Worm (Caenorhabditis elegans) whole organism, L4 larva: ENCODE results near the gene sur-5.
A peak's percentile ranks its signal among the peaks of the same experiment; 100 is the strongest.

Experiments used
- F10B5.3 ChIP-seq: sonication (generic microtip); optimal IDR thresholded peaks from 2 replicates; lab custom pipeline; 2016; ENCODE audit warnings: mild to moderate bottlenecking, missing genetic modification characterization, missing compliant biosample characterization
- F37D6.2 ChIP-seq: sonication (generic microtip); optimal IDR thresholded peaks from 2 replicates; lab custom pipeline; 2016; ENCODE audit warnings: mild to moderate bottlenecking, missing genetic modification characterization, missing compliant biosample characterization
- F49E8.2 ChIP-seq: sonication (generic microtip); optimal IDR thresholded peaks from 2 replicates; lab custom pipeline; 2016; ENCODE audit warnings: missing compliant biosample characterization, mild to moderate bottlenecking, missing genetic modification characterization, borderline replicate concordance
- T20F7.1 ChIP-seq: fragments of 200-800 bp; sonication (Bioruptor generic); optimal IDR thresholded peaks from 2 replicates; lab custom pipeline; 2018; ENCODE audit warnings: mild to moderate bottlenecking, missing genetic modification characterization, missing compliant biosample characterization
- aha-1 ChIP-seq: fragments of 150-350 bp; peaks from one replicate; lab custom pipeline; 2014; ENCODE audit warnings: missing biosample characterization, missing genetic modification characterization
- ama-1 ChIP-seq: fragments of 150-350 bp; optimal IDR thresholded peaks from 2 replicates; lab custom pipeline; 2014; ENCODE audit warnings: inconsistent platforms, mixed read lengths
- arid-1 ChIP-seq: fragments of 200-800 bp; sonication (Bioruptor generic); conservative IDR thresholded peaks from 2 replicates; pipeline ENCODE4 v1.3.6; 2022; ENCODE audit warnings: missing genetic modification reagents, missing genetic modification characterization, missing compliant biosample characterization
- ceh-28 ChIP-seq: fragments of 150-350 bp; optimal IDR thresholded peaks from 2 replicates; lab custom pipeline; 2014; ENCODE audit warnings: missing biosample characterization, missing genetic modification reagents, missing genetic modification characterization
- ceh-32 ChIP-seq: sonication (generic microtip); optimal IDR thresholded peaks from 2 replicates; lab custom pipeline; 2016; ENCODE audit warnings: mild to moderate bottlenecking, missing genetic modification characterization, missing compliant biosample characterization; ENCODE audit not compliant: poor library complexity
- ctbp-1 ChIP-seq: fragments of 200-800 bp; sonication (Bioruptor generic); IDR thresholded peaks from 2 replicates; pipeline ENCODE4 v1.3.6; 2022; ENCODE audit warnings: missing genetic modification reagents, missing genetic modification characterization, missing compliant biosample characterization
- daf-19 ChIP-seq: fragments of 200-800 bp; sonication (Bioruptor generic); conservative IDR thresholded peaks from 2 replicates; pipeline ENCODE4 v1.3.6; 2022; ENCODE audit warnings: missing genetic modification characterization, missing compliant biosample characterization
- dmd-8 ChIP-seq: fragments of 200-800 bp; sonication (Bioruptor generic); IDR thresholded peaks from 2 replicates; pipeline ENCODE4 v1.3.6; 2022; ENCODE audit warnings: missing genetic modification characterization, missing compliant biosample characterization
- fkh-10 ChIP-seq: fragments of 150-350 bp; optimal IDR thresholded peaks from 2 replicates; lab custom pipeline; 2014; ENCODE audit warnings: missing biosample characterization, missing genetic modification reagents, missing genetic modification characterization
- hif-1 ChIP-seq, 2 experiments: sonication (generic microtip); optimal IDR thresholded peaks; 2 replicates each; lab custom pipeline; 2016 to 2017; ENCODE audit warnings: missing compliant biosample characterization in 2 of 2, missing genetic modification characterization in 2 of 2, missing genetic modification reagents in 2 of 2, missing genotype in 2 of 2, mild to moderate bottlenecking in 1 of 2
- hlh-11 ChIP-seq: fragments of 200-800 bp; sonication (Bioruptor generic); optimal IDR thresholded peaks from 2 replicates; lab custom pipeline; 2018; ENCODE audit warnings: mild to moderate bottlenecking, missing genetic modification characterization, missing compliant biosample characterization
- hlh-30 ChIP-seq: sonication (generic microtip); optimal IDR thresholded peaks from 2 replicates; lab custom pipeline; 2017; ENCODE audit warnings: antibody characterized with exemption, mild to moderate bottlenecking, missing genetic modification characterization, missing compliant biosample characterization; ENCODE audit not compliant: insufficient read depth
- hmg-1.1 ChIP-seq: fragments of 200-800 bp; sonication (Bioruptor generic); IDR thresholded peaks from 2 replicates; pipeline ENCODE4 v1.3.6; 2022; ENCODE audit warnings: missing genetic modification reagents, missing genetic modification characterization, missing compliant biosample characterization
- jun-1 ChIP-seq: fragments of 150-350 bp; optimal IDR thresholded peaks from 2 replicates; lab custom pipeline; 2014; ENCODE audit warnings: missing biosample characterization, missing genetic modification reagents, missing genetic modification characterization
- lin-38 ChIP-seq: fragments of 200-800 bp; sonication (Bioruptor generic); IDR thresholded peaks from 2 replicates; pipeline ENCODE4 v1.3.6; 2022; ENCODE audit warnings: missing genetic modification reagents, missing genetic modification characterization, missing compliant biosample characterization
- lsy-2 ChIP-seq, 2 experiments: fragments of 150-350 bp in 1 of 2; sonication (generic microtip) in 1 of 2; optimal IDR thresholded peaks; 2 replicates each; lab custom pipeline; 2014 to 2017; ENCODE audit warnings: missing biosample characterization in 2 of 2, missing genetic modification characterization in 2 of 2
- mdl-1 ChIP-seq, 2 experiments: fragments of 150-350 bp in 1 of 2; sonication (generic microtip) in 1 of 2; optimal IDR thresholded peaks; 2 replicates each; lab custom pipeline; 2014 to 2017; ENCODE audit warnings: missing biosample characterization in 2 of 2, missing genetic modification characterization in 2 of 2
- mdt-29 ChIP-seq: fragments of 200-800 bp; sonication (Bioruptor generic); IDR thresholded peaks from 2 replicates; pipeline ENCODE4 v1.3.6; 2022; ENCODE audit warnings: missing genetic modification reagents, missing genetic modification characterization, missing compliant biosample characterization
- mep-1 ChIP-seq: fragments of 150-350 bp; sonication (generic microtip); optimal IDR thresholded peaks from 3 replicates; lab custom pipeline; 2014; ENCODE audit warnings: missing biosample characterization, missing genetic modification characterization
- mes-2 ChIP-seq: sonication (generic microtip); optimal IDR thresholded peaks from 2 replicates; lab custom pipeline; 2016; ENCODE audit warnings: missing genotype, mild to moderate bottlenecking, missing genetic modification characterization, missing compliant biosample characterization; ENCODE audit not compliant: poor library complexity, severe bottlenecking
- nhr-25 ChIP-seq: sonication (generic microtip); optimal IDR thresholded peaks from 2 replicates; lab custom pipeline; 2017; ENCODE audit warnings: missing genetic modification characterization, mild to moderate bottlenecking, missing compliant biosample characterization, antibody characterized with exemption, moderate library complexity, borderline replicate concordance; ENCODE audit not compliant: insufficient read depth
- nhr-41 ChIP-seq: fragments of 200-800 bp; sonication (Bioruptor generic); IDR thresholded peaks from 2 replicates; pipeline ENCODE4 v1.3.6; 2022; ENCODE audit warnings: missing genetic modification reagents, missing genetic modification characterization, missing compliant biosample characterization
- rbr-2 ChIP-seq: sonication (generic microtip); optimal IDR thresholded peaks from 2 replicates; lab custom pipeline; 2016; ENCODE audit warnings: missing genotype, missing genetic modification characterization, missing compliant biosample characterization
- set-16 ChIP-seq: fragments of 200-800 bp; sonication (Bioruptor generic); IDR thresholded peaks from 2 replicates; pipeline ENCODE4 v1.3.6; 2022; ENCODE audit warnings: missing genetic modification reagents, missing genetic modification characterization, missing compliant biosample characterization
- snpc-4 ChIP-seq: fragments of 150-350 bp; optimal IDR thresholded peaks from 2 replicates; lab custom pipeline; 2014; ENCODE audit warnings: missing biosample characterization, missing genetic modification characterization
- spr-3 ChIP-seq: fragments of 200-800 bp; sonication (Bioruptor generic); optimal IDR thresholded peaks from 2 replicates; lab custom pipeline; 2018; ENCODE audit warnings: mild to moderate bottlenecking, missing genetic modification characterization, missing compliant biosample characterization
- unc-62 ChIP-seq, 3 experiments: fragments of 150-350 bp in 1 of 3; sonication (generic microtip); optimal IDR thresholded peaks in 2 of 3; peaks in 1 of 3; 1 replicate in 1 of 3; 2 replicates in 2 of 3; lab custom pipeline; 2014 to 2017; ENCODE audit warnings: missing biosample characterization in 3 of 3, missing genetic modification characterization in 3 of 3, missing genetic modification reagents in 3 of 3, missing genotype in 1 of 3
- vab-7 ChIP-seq: fragments of 200-800 bp; sonication (Bioruptor generic); IDR thresholded peaks from 2 replicates; pipeline ENCODE4 v1.3.6; 2022; ENCODE audit warnings: missing genetic modification reagents, missing genetic modification characterization, missing compliant biosample characterization

Gene sur-5

DNA sequence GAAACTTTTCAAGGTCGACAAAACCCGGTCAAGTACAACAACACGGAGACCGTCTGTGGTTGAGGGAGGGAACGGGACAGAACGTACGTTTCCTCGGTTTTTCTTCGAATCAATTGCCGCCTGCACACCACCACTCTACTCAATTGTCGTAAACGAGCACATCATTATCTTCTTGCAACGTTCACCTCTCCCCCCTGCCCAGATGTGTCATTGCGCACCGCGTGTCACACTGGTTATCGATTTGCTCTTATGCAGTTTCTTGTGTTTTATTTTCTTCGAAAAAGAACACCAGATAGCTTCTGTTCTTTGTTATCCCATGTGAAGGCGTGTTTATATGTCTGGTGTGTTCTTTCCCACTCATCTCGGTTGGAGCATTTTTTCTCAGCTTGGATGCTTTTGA is 15.8 kb downstream of the sur-5 start:
- no peak for TF ChIP-seq ceh-32
- TF ChIP-seq daf-19, result 0 out of 2 replicates have a peak, but pooled peaks have one; percentile 8
- TF ChIP-seq, all 104 proteins: peak for 1

DNA sequence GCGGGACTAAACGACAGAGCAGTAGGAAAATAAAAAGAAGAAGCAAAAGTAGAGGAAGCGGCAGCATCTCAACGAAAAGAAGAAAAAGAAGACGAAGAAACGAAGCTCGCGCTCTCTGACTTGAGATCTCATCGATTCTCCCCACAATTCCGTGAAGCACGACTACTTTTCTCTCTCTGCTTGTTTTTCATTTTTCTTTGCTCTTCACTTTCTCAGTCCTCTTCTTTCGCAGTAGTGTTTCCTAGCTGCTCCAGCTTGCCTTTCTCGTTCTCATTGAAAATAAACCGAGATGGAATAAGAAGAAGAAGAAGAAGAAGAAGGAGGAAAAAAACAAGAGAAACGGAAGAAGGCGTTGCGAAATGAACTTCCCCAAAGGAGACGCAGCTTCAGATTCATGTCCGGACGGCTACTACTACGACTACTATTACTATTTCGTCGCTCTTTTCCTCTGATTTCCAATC is 20.6 kb downstream of the sur-5 start:
- TF ChIP-seq nhr-41 (no peak), F49E8.2 (tag; lab: Kevin White, UChicago) (no peak), mdl-1 (tag; optimal IDR thresholded peaks at IDR 0.05; lab: Kevin White, UChicago) (peak in 1 of 2 experiments; percentile 45), mdt-29 (no peak), set-16 (peak; percentile 38; the same call in 1 of the 2 replicates), fkh-10 (GFP tag; lab: Kevin White, UChicago) (peak; percentile 96), vab-7 (no peak), lin-38 (GFP tag; lab: Robert Waterston, UW) (no peak), dmd-8 (GFP tag; lab: Robert Waterston, UW) (no peak), aha-1 (tag; lab: Kevin White, UChicago) (peak; percentile 96), mes-2 (tag; lab: Kevin White, UChicago) (no peak), nhr-25 (no peak), ceh-28 (peak; percentile 10), spr-3 (GFP tag; lab: Kevin White, UChicago) (no peak), rbr-2 (tag; lab: Kevin White, UChicago) (peak; percentile 74), jun-1 (tag; lab: Kevin White, UChicago) (no peak), F37D6.2 (tag; lab: Kevin White, UChicago) (peak; percentile 79), hlh-30 (tag; lab: Kevin White, UChicago) (peak; percentile 11), snpc-4 (tag; lab: Kevin White, UChicago) (no peak), arid-1 (GFP tag; lab: Robert Waterston, UW) (no peak), lsy-2 (tag; optimal IDR thresholded peaks at IDR 0.05; lab: Kevin White, UChicago) (peak; percentile 20 to 45), hlh-11 (tag; lab: Kevin White, UChicago) (peak; percentile 24), hmg-1.1 (GFP tag; lab: Robert Waterston, UW) (peak; percentile 55; the same call in 1 of the 2 replicates), ctbp-1 (GFP tag; lab: Robert Waterston, UW) (peak; percentile 76), mep-1 (peak; percentile 64), unc-62 (GFP tag; optimal IDR thresholded peaks at IDR 0.05 in 1 of 2; lab: Kevin White, UChicago) (peak in 1 of 2 experiments; percentile 86), unc-62 (tag; optimal IDR thresholded peaks at IDR 0.05; lab: Kevin White, UChicago) (no peak), ama-1 (lab: Kevin White, UChicago) (no peak)
- TF ChIP-seq, all 104 proteins: peak for 14

DNA sequence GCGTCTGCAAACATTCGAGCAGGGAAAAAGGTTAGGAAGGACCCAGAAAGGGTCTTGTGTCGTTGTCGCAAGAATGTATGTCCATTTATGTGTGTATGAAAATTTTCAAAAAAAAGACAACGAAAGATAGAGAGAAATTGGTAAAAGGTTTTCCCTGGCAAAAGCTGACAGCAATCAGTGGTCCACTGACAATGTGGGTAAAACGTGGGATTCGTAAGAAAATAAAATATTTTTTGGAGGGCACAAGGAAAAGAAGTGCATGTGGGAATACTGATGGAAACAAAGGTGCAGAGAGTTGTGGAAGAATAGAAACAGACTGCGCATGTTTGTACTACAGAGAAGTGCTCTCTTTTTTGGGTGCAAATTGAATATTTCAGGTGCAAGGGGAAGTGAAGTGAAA is 22.2 kb downstream of the sur-5 start:
- TF ChIP-seq hif-1 (tag; optimal IDR thresholded peaks at IDR 0.05; lab: Kevin White, UChicago) (no peak), unc-62 (GFP tag; optimal IDR thresholded peaks at IDR 0.05 in 1 of 2; lab: Kevin White, UChicago) (peak in 1 of 2 experiments; percentile 8), unc-62 (tag; optimal IDR thresholded peaks at IDR 0.05; lab: Kevin White, UChicago) (no peak), jun-1 (tag; lab: Kevin White, UChicago) (no peak), aha-1 (tag; lab: Kevin White, UChicago) (peak; percentile 96), F10B5.3 (tag; lab: Kevin White, UChicago) (no peak)

ce11 chrX:7281347-7281746 is 24.0 kb downstream of the sur-5 start:
- TF ChIP-seq set-16, result peak; percentile 36; the same call in 1 of the 2 replicates
- no peak for TF ChIP-seq T20F7.1 (GFP tag; lab: Kevin White, UChicago)
